Fruit fly (Drosophila melanogaster) whole organism, embryonic: ENCODE measurements around the gene Nost.

Experiments used
- Abd-B ChIP-seq: fragments of 200-800 bp; sonication (Bioruptor generic); optimal IDR thresholded peaks from 2 replicates; lab custom pipeline; 2018; ENCODE audit warnings: missing biosample characterization, mild to moderate bottlenecking, missing genetic modification characterization, moderate library complexity
- Adf1 ChIP-seq: fragments of 200-800 bp; sonication (Bioruptor generic); IDR thresholded peaks from 2 replicates; pipeline ENCODE4 v1.3.6; 2022; ENCODE audit warnings: missing biosample characterization, missing genetic modification characterization
- Atf3 ChIP-seq: fragments of 200-800 bp; sonication (Bioruptor generic); optimal IDR thresholded peaks from 3 replicates; lab custom pipeline; 2016; ENCODE audit warnings: missing biosample characterization, missing genetic modification characterization
- Awh ChIP-seq: fragments of 200-800 bp; sonication (Bioruptor generic); IDR thresholded peaks from 2 replicates; pipeline ENCODE4, ENCODE4 v1.3.6; 2022; ENCODE audit warnings: missing biosample characterization, missing genetic modification characterization
- CG11093 ChIP-seq: fragments of 200-800 bp; sonication (Bioruptor generic); IDR thresholded peaks from 3 replicates; pipeline ENCODE4 v1.3.6; 2022; ENCODE audit warnings: missing biosample characterization, missing genetic modification characterization
- CG11247 ChIP-seq: fragments of 200-800 bp; sonication (Bioruptor generic); IDR thresholded peaks from 2 replicates; pipeline ENCODE4 v1.3.6; 2022; ENCODE audit warnings: missing biosample characterization, missing genetic modification characterization
- CG1233 ChIP-seq: fragments of 200-800 bp; sonication (Bioruptor generic); optimal IDR thresholded peaks from 4 replicates; lab custom pipeline; 2018; ENCODE audit warnings: missing biosample characterization, mild to moderate bottlenecking, missing genetic modification characterization
- CG12391 ChIP-seq: fragments of 200-800 bp; sonication (Bioruptor generic); optimal IDR thresholded peaks from 3 replicates; lab custom pipeline; 2018; ENCODE audit warnings: missing biosample characterization, mild to moderate bottlenecking, missing genetic modification characterization, moderate library complexity
- CG1602 ChIP-seq: fragments of 200-800 bp; sonication (Bioruptor generic); optimal IDR thresholded peaks from 3 replicates; lab custom pipeline; 2016; ENCODE audit warnings: missing biosample characterization, missing genetic modification characterization
- CG17328 ChIP-seq: fragments of 200-800 bp; sonication (Bioruptor generic); IDR thresholded peaks from 2 replicates; pipeline ENCODE4 v1.3.6; 2022; ENCODE audit warnings: missing biosample characterization, missing genetic modification characterization
- CG17361 ChIP-seq: fragments of 200-800 bp; sonication (Bioruptor generic); IDR thresholded peaks from 3 replicates; pipeline ENCODE4 v1.3.6; 2022; ENCODE audit warnings: missing biosample characterization, missing genetic modification characterization
- CG2116 ChIP-seq: fragments of 200-800 bp; sonication (Bioruptor generic); optimal IDR thresholded peaks from 3 replicates; lab custom pipeline; 2018; ENCODE audit warnings: missing biosample characterization, mild to moderate bottlenecking, missing genetic modification characterization
- CG2678 ChIP-seq: fragments of 200-800 bp; sonication (Bioruptor generic); optimal IDR thresholded peaks from 3 replicates; lab custom pipeline; 2019; ENCODE audit warnings: missing biosample characterization, mild to moderate bottlenecking, missing genetic modification characterization, moderate library complexity
- CG2712 ChIP-seq: fragments of 200-800 bp; optimal IDR thresholded peaks from 3 replicates; lab custom pipeline; 2019; ENCODE audit warnings: missing biosample characterization, mild to moderate bottlenecking, missing genetic modification characterization, moderate library complexity
- CG3281 ChIP-seq: fragments of 200-800 bp; sonication (Bioruptor generic); optimal IDR thresholded peaks from 3 replicates; lab custom pipeline; 2017; ENCODE audit warnings: missing biosample characterization, mild to moderate bottlenecking, missing genetic modification characterization
- CG4404 ChIP-seq: fragments of 200-800 bp; sonication (Bioruptor generic); IDR thresholded peaks from 2 replicates; pipeline ENCODE4 v1.3.6; 2022; ENCODE audit warnings: missing biosample characterization, missing genetic modification characterization
- CG4424 ChIP-seq: fragments of 200-800 bp; sonication (Bioruptor generic); optimal IDR thresholded peaks from 3 replicates; lab custom pipeline; 2016; ENCODE audit warnings: missing biosample characterization, missing genetic modification characterization
- CG5180 ChIP-seq: fragments of 200-800 bp; sonication (Bioruptor generic); optimal IDR thresholded peaks from 3 replicates; lab custom pipeline; 2017; ENCODE audit warnings: missing biosample characterization, missing genetic modification characterization, mild to moderate bottlenecking, moderate library complexity, missing genetic modification reagents
- CG6254 ChIP-seq: fragments of 200-800 bp; sonication (Bioruptor generic); optimal IDR thresholded peaks from 3 replicates; lab custom pipeline; 2017; ENCODE audit warnings: mild to moderate bottlenecking, missing biosample characterization, missing genetic modification reagents, missing genetic modification characterization
- CG6791 ChIP-seq: fragments of 200-800 bp; sonication (Bioruptor generic); IDR thresholded peaks from 3 replicates; pipeline ENCODE4 v1.3.6; 2022; ENCODE audit warnings: missing biosample characterization, missing genetic modification characterization; ENCODE audit not compliant: partially characterized antibody
- CG7372 ChIP-seq: fragments of 200-800 bp; sonication (Bioruptor generic); IDR thresholded peaks from 2 replicates; pipeline ENCODE4 v1.3.6; 2022; ENCODE audit warnings: missing biosample characterization, missing genetic modification characterization
- Dad ChIP-seq: fragments of 200-800 bp; sonication (Bioruptor generic); optimal IDR thresholded peaks from 3 replicates; lab custom pipeline; 2016; ENCODE audit warnings: missing biosample characterization, missing genetic modification characterization
- Drgx ChIP-seq: fragments of 200-800 bp; sonication (Bioruptor generic); IDR thresholded peaks from 2 replicates; pipeline ENCODE4 v1.3.6; 2022; ENCODE audit warnings: missing biosample characterization, missing genetic modification characterization
- Ets97D ChIP-seq: fragments of 200-800 bp; sonication (Bioruptor generic); optimal IDR thresholded peaks from 3 replicates; lab custom pipeline; 2016; ENCODE audit warnings: missing biosample characterization, missing genetic modification characterization
- HLH3B ChIP-seq: fragments of 200-800 bp; sonication (Bioruptor generic); IDR thresholded peaks from 2 replicates; pipeline ENCODE4 v1.3.6; 2022; ENCODE audit warnings: missing biosample characterization, missing genetic modification characterization
- HmgZ ChIP-seq: fragments of 200-800 bp; sonication (Bioruptor generic); optimal IDR thresholded peaks from 2 replicates; lab custom pipeline; 2018; ENCODE audit warnings: missing biosample characterization, mild to moderate bottlenecking, missing genetic modification characterization
- Nf-YC ChIP-seq: fragments of 200-800 bp; optimal IDR thresholded peaks from 3 replicates; lab custom pipeline; 2019; ENCODE audit warnings: missing biosample characterization, mild to moderate bottlenecking, missing genetic modification characterization, moderate library complexity
- Ssrp ChIP-seq: fragments of 200-800 bp; sonication (Bioruptor generic); optimal IDR thresholded peaks from 2 replicates; lab custom pipeline; 2018; ENCODE audit warnings: missing biosample characterization, mild to moderate bottlenecking, missing genetic modification characterization, moderate library complexity
- cato ChIP-seq: fragments of 200-800 bp; sonication (Bioruptor generic); optimal IDR thresholded peaks from 2 replicates; lab custom pipeline; 2016; ENCODE audit warnings: missing biosample characterization, missing genetic modification characterization, borderline replicate concordance
- dmrt99B ChIP-seq: fragments of 200-800 bp; sonication (Bioruptor generic); optimal IDR thresholded peaks from 2 replicates; lab custom pipeline; 2018; ENCODE audit warnings: missing biosample characterization, mild to moderate bottlenecking, missing genetic modification characterization, moderate library complexity
- ems ChIP-seq: fragments of 200-800 bp; sonication (Bioruptor generic); optimal IDR thresholded peaks from 3 replicates; lab custom pipeline; 2016; ENCODE audit warnings: missing biosample characterization, missing genetic modification characterization
- gcm ChIP-seq: fragments of 200-800 bp; sonication (Bioruptor generic); optimal IDR thresholded peaks from 2 replicates; lab custom pipeline; 2019; ENCODE audit warnings: missing biosample characterization, mild to moderate bottlenecking, missing genetic modification characterization, moderate library complexity
- gro ChIP-seq: fragments of 200-800 bp; sonication (Bioruptor generic); optimal IDR thresholded peaks from 2 replicates; lab custom pipeline; 2016; ENCODE audit warnings: missing biosample characterization, missing genetic modification characterization
- hkb ChIP-seq, 2 experiments: fragments of 200-800 bp in 1 of 2; fragments of >200 bp in 1 of 2; sonication (Bioruptor generic) in 1 of 2; IDR thresholded peaks in 1 of 2; optimal IDR thresholded peaks in 1 of 2; 2 replicates each; pipeline versions ENCODE4 v1.3.6 to Lab custom; 2017 to 2022; ENCODE audit warnings: missing biosample characterization in 1 of 2, missing genetic modification characterization in 1 of 2
- ind ChIP-seq: fragments of 200-800 bp; sonication (Bioruptor generic); optimal IDR thresholded peaks from 3 replicates; lab custom pipeline; 2016; ENCODE audit warnings: missing biosample characterization, missing genetic modification characterization
- jumu ChIP-seq: fragments of 200-800 bp; sonication (Bioruptor generic); optimal IDR thresholded peaks from 3 replicates; lab custom pipeline; 2016; ENCODE audit warnings: missing biosample characterization, missing genetic modification characterization
- lilli ChIP-seq: fragments of 200-800 bp; sonication (Bioruptor generic); optimal IDR thresholded peaks from 3 replicates; lab custom pipeline; 2016; ENCODE audit warnings: missing biosample characterization, missing genetic modification characterization
- lola ChIP-seq, 3 experiments: fragments of >200 bp in 2 of 3; fragments of 200-800 bp in 1 of 3; sonication (Bioruptor generic) in 1 of 3; optimal IDR thresholded peaks; 2 replicates each; lab custom pipeline; 2017 to 2019; ENCODE audit warnings: missing biosample characterization in 3 of 3, missing genetic modification characterization in 3 of 3, mild to moderate bottlenecking in 1 of 3, moderate library complexity in 1 of 3
- pzg ChIP-seq: fragments of 200-800 bp; sonication (Bioruptor generic); optimal IDR thresholded peaks from 3 replicates; lab custom pipeline; 2018; ENCODE audit warnings: missing biosample characterization, mild to moderate bottlenecking, missing genetic modification characterization, moderate library complexity
- sd ChIP-seq: fragments of 200-800 bp; sonication (Bioruptor generic); optimal IDR thresholded peaks from 3 replicates; lab custom pipeline; 2018; ENCODE audit warnings: missing biosample characterization, mild to moderate bottlenecking, missing genetic modification characterization, moderate library complexity
- sens ChIP-seq: fragments of 200-800 bp; sonication (Bioruptor generic); peaks from one replicate; lab custom pipeline; 2016; ENCODE audit warnings: missing biosample characterization, missing genetic modification characterization
- slbo ChIP-seq: fragments of 200-800 bp; sonication (Bioruptor generic); IDR thresholded peaks from 2 replicates; pipeline ENCODE4 v1.3.6; 2022; ENCODE audit warnings: missing biosample characterization, missing genetic modification characterization
- slou ChIP-seq: fragments of 200-800 bp; sonication (Bioruptor generic); optimal IDR thresholded peaks from 3 replicates; lab custom pipeline; 2016; ENCODE audit warnings: missing biosample characterization, missing genetic modification characterization
- tin ChIP-seq: fragments of 200-800 bp; sonication (Bioruptor generic); optimal IDR thresholded peaks from 3 replicates; lab custom pipeline; 2016; ENCODE audit warnings: missing biosample characterization, missing genetic modification characterization
- vvl ChIP-seq: fragments of 200-800 bp; sonication (Bioruptor generic); IDR thresholded peaks from 2 replicates; pipeline ENCODE4 v1.3.6; 2022; ENCODE audit warnings: missing biosample characterization, missing genetic modification characterization
- wor ChIP-seq: fragments of 200-800 bp; sonication (Bioruptor generic); IDR thresholded peaks from 2 replicates; pipeline ENCODE4 v1.3.6; 2022; ENCODE audit warnings: missing biosample characterization, missing genetic modification characterization

Nost gene

dm6 chrX:9040855-9041254 is 10.8 kb downstream of the Nost start (continued):
- TF ChIP-seq HmgZ (tag; lab: Kevin White, UChicago) = peak; percentile 34
- peak; percentile 6 for TF ChIP-seq CG2116
- TF ChIP-seq pzg (GFP tag; lab: Kevin White, UChicago) = peak; percentile 21
- TF ChIP-seq Nf-YC (tag; lab: Kevin White, UChicago) = peak; percentile 8
- 0 out of 3 replicates have a peak, but pooled peaks have one; percentile 9 for TF ChIP-seq CG6791 (GFP tag; lab: Robert Waterston, UW)
- 0 out of 2 replicates have a peak, but pooled peaks have one; percentile 14 for TF ChIP-seq vvl (GFP tag; lab: Robert Waterston, UW)

- TF ChIP-seq jumu (GFP tag; lab: Kevin White, UChicago) (peak; percentile 45), HLH3B (0 out of 2 replicates have a peak, but pooled peaks have one; percentile 44), tin (GFP tag; lab: Kevin White, UChicago) (peak; percentile 47), Drgx (GFP tag; lab: Robert Waterston, UW) (peak; percentile 33), CG7372 (GFP tag; lab: Robert Waterston, UW) (peak; percentile 37; the same call in 1 of the 2 replicates), slbo (GFP tag; lab: Robert Waterston, UW) (0 out of 2 replicates have a peak, but pooled peaks have one; percentile 7), sd (tag; lab: Kevin White, UChicago) (no peak), CG4404 (GFP tag; lab: Robert Waterston, UW) (0 out of 2 replicates have a peak, but pooled peaks have one; percentile 38), Abd-B (GFP tag; lab: Kevin White, UChicago) (peak; percentile 69), slou (GFP tag; lab: Kevin White, UChicago) (peak; percentile 25), sens (GFP tag; lab: Kevin White, UChicago) (peak; percentile 94), Nf-YC (tag; lab: Kevin White, UChicago) (peak; percentile 50), CG3281 (GFP tag; lab: Kevin White, UChicago) (peak; percentile 27), dmrt99B (tag; lab: Kevin White, UChicago) (peak; percentile 67), CG1602 (GFP tag; lab: Kevin White, UChicago) (peak; percentile 44), lola (GFP tag; optimal IDR thresholded peaks at IDR 0.05; lab: Kevin White, UChicago) (peak in 1 of 3 experiments; percentile 79), CG4424 (GFP tag; lab: Kevin White, UChicago) (peak; percentile 69), lilli (GFP tag; lab: Kevin White, UChicago) (peak; percentile 46), CG2678 (peak; percentile 62), CG12391 (tag; lab: Kevin White, UChicago) (peak; percentile 55), cato (GFP tag; lab: Kevin White, UChicago) (peak; percentile 3), CG1233 (GFP tag; lab: Kevin White, UChicago) (peak; percentile 25), Dad (peak; percentile 38), Awh (GFP tag; lab: Robert Waterston, UW) (no peak), Adf1 (GFP tag; lab: Robert Waterston, UW) (no peak), CG11093 (GFP tag; lab: Robert Waterston, UW) (peak; percentile 61; the same call in 2 of the 3 replicates), CG6254 (peak; percentile 20), Ssrp (tag; lab: Kevin White, UChicago) (peak; percentile 58), hkb (optimal IDR thresholded peaks at IDR 0.05; lab: Kevin White, UChicago) (no peak), hkb (GFP tag; IDR thresholded peaks at IDR 0.05; lab: Robert Waterston, UW) (peak; percentile 59), CG2712 (tag; lab: Kevin White, UChicago) (peak; percentile 71), wor (GFP tag; lab: Robert Waterston, UW) (peak; percentile 24; the same call in 1 of the 2 replicates), Ets97D (peak; percentile 6), Atf3 (GFP tag; lab: Kevin White, UChicago) (peak; percentile 20), CG5180 (GFP tag; lab: Kevin White, UChicago) (peak; percentile 17), CG17361 (GFP tag; lab: Robert Waterston, UW) (peak; percentile 75), ind (GFP tag; lab: Kevin White, UChicago) (peak; percentile 27), ems (peak; percentile 37), gcm (GFP tag; lab: Kevin White, UChicago) (peak; percentile 2), CG11247 (GFP tag; lab: Robert Waterston, UW) (peak; percentile 23; the same call in 1 of the 2 replicates), CG17328 (GFP tag; lab: Robert Waterston, UW) (peak; percentile 37; the same call in 1 of the 2 replicates), gro (GFP tag; lab: Kevin White, UChicago) (peak; percentile 33)
These were observed 11.9 kb downstream of the Nost start for dm6 chrX:9041789-9042456.
